Worm (Caenorhabditis elegans) whole organism, L3 larva: ENCODE results near the gene C29F5.8.

ENCODE experiments used
- hmg-11 ChIP-seq: sonication (generic microtip); optimal IDR thresholded peaks from 2 replicates; lab custom pipeline; 2016; ENCODE audit warnings: missing genetic modification characterization, missing compliant biosample characterization
- tbx-2 ChIP-seq: sonication (generic microtip); optimal IDR thresholded peaks from 2 replicates; lab custom pipeline; 2016; ENCODE audit warnings: mild to moderate bottlenecking, missing genetic modification characterization, missing compliant biosample characterization

ce11 chrII:6335358-6335757 lies 29.1 kb downstream of the C29F5.8 start, which contains the start of gene C32D5.14:
- TF ChIP-seq tbx-2 (tag; lab: Kevin White, UChicago): no peak
- TF ChIP-seq hmg-11 (tag; lab: Kevin White, UChicago): no peak
